Worm (Caenorhabditis elegans): ENCODE results near the gene srh-154.
"Not testable (repeated sequence)": the region's sequence is repeated elsewhere in the genome, so short reads cannot be mapped to it uniquely, and the experiment has no call there.

The srh-154 gene

DNA sequence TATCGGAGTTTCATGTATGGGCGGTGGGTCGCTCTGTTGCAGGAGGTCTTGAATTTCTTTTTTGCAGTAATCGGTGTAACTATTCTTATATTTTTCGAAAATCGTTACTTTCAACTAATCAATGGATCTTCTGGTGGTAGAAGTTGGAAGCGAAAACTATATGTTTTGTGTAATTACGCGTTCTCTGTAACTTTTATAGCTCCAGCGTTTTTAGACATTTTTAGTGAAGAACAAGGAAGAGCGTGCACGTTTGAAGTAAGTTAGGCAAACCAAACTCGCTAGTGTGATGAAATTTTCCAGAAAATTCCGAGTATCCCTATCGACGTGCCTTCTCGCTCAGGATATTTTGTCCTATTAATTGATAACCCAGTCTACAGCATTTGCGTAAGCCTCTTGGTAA, at the start of gene srh-154:
Gene srh-154 (plus strand): TSS at position 301 of the 400 bp plus-strand sequence.
- TF ChIP-seq hmg-1.1 (GFP tag; IDR thresholded peaks at IDR 0.05) (no peak), mep-1 (tag; optimal IDR thresholded peaks at IDR 0.05) (no peak), daf-12 (tag; optimal IDR thresholded peaks at IDR 0.05) (no peak), fos-1 (tag; optimal IDR thresholded peaks at IDR 0.05) (no peak), hlh-11 (tag; optimal IDR thresholded peaks at IDR 0.05) (no peak), T26A8.4 (GFP tag; IDR thresholded peaks at IDR 0.05) (no peak), daf-19 (GFP tag; conservative IDR thresholded peaks at IDR 0.05) (no peak), lin-15B (tag; optimal IDR thresholded peaks at IDR 0.05) (no peak), mxl-3 (GFP tag; optimal IDR thresholded peaks at IDR 0.05) (no peak), vab-7 (GFP tag; IDR thresholded peaks at IDR 0.05) (no peak)

DNA sequence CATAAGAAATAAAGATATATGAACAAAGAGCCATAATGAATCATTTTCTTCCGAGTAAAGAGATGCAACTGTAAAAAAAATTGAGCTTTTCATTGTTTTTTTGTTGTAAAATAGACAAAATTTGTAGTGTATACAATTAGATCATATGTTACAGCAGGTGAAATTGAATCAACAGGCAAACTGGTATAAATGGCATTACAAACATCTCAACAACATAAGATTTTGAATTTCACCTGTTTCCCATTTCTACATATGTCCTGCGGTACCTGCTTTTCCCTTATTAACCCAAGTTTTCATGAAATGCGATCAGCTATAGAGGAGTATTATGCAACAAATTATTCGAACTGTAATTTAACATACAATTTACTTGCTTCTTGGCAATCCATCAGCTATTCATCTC, 44.1 kb upstream of the srh-154 start, which contains the start of gene srh-120:
Gene srh-120 (plus strand): TSS at position 301 of the 400 bp plus-strand sequence.
- TF ChIP-seq hmg-1.1 (GFP tag; IDR thresholded peaks at IDR 0.05) (no peak), aha-1 (tag) (peak; percentile 6)

DNA sequence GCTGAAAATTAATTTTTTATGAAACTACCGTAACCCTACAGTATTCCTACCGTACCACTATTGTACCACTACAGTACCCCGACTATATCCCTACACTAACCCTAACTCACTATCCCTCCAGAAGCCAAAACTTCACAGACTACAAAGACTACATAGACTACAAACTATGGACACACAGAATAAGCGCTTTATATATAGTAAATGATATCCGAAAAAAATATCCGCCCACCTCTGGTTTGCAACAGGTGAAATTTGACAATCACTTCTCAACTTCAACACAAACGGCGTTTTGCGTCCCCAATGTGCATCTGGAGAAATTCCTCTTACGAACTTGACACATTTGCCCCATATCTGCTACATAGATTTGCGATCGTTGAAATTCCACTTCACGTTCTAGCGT, 29.6 kb upstream of the srh-154 start, which contains the start of gene srh-132:
Gene srh-132 (plus strand): TSS at position 301 of the 400 bp plus-strand sequence.
- not testable (repeated sequence) for TF ChIP-seq F44E2.7 (GFP tag; IDR thresholded peaks at IDR 0.05); unc-39 (tag; optimal IDR thresholded peaks at IDR 0.05); dmd-9 (GFP tag; IDR thresholded peaks at IDR 0.05)

DNA sequence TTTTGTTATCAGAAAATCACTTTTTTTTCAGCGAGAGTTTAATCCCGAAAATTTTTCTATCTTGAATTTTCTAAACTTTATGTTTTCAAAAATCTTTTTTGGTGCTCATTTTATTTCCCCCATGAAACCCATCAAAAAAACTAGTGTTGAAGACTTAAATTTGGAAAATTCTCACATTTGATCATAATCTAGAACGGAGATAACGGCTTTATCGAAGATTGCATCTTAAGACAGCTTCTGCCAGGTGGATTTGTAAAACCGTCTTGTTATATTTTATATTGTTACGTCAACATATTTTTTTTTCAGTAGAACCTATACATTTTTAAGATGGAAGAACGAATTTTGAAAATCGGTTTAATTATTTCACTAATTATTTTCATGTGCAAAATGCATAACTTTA, 24.6 kb upstream of the srh-154 start, which contains the start of gene T27C5.12:
Gene T27C5.12 (plus strand): TSS at position 301 of the 400 bp plus-strand sequence.
- TF ChIP-seq snpc-1.2 (GFP tag; IDR thresholded peaks at IDR 0.05) (no peak), hlh-11 (tag; optimal IDR thresholded peaks at IDR 0.05) (no peak), spr-1 (tag; optimal IDR thresholded peaks at IDR 0.05) (no peak), cey-2 (tag; optimal IDR thresholded peaks at IDR 0.05; ENCODE audit: borderline replicate concordance, insufficient read depth) (no peak), ama-1 (optimal IDR thresholded peaks at IDR 0.05) (no peak), ctbp-1 (GFP tag; IDR thresholded peaks at IDR 0.05) (no peak), zfp-3 (GFP tag; conservative IDR thresholded peaks at IDR 0.05) (no peak), set-16 (GFP tag; IDR thresholded peaks at IDR 0.05) (no peak), hlh-30 (tag; optimal IDR thresholded peaks at IDR 0.05; ENCODE audit: insufficient read depth) (no peak), zfp-2 (tag; optimal IDR thresholded peaks at IDR 0.05) (no peak), lir-3 (tag; optimal IDR thresholded peaks at IDR 0.05) (no peak)

DNA sequence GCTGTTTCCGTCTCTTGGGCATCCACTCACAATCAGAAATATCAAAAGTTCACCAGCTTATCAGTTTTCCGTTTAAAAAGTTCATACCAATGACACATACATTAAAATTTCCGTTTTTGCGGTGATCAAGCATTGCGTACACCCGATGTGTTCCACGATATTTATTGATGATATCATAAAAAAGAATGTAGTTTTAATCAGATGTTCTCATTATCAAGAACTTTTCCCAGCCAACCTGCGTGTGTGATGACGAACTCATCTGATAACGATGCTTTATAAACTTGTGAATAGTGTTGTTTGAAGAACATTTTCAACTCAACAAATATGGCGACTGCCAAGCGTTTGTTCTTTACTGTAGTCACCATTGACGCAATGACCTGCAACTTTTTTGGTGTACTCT, 22.7 kb upstream of the srh-154 start, which contains the start of gene clc-21:
Gene clc-21 (plus strand): TSS at position 301 of the 400 bp plus-strand sequence.
- TF ChIP-seq nhr-111 (GFP tag; optimal IDR thresholded peaks at IDR 0.05), result no peak
- TF ChIP-seq nhr-28 (tag; optimal IDR thresholded peaks at IDR 0.05), result peak; percentile 2
- TF ChIP-seq duxl-1 (tag; optimal IDR thresholded peaks at IDR 0.05; ENCODE audit: poor library complexity), result no peak

DNA sequence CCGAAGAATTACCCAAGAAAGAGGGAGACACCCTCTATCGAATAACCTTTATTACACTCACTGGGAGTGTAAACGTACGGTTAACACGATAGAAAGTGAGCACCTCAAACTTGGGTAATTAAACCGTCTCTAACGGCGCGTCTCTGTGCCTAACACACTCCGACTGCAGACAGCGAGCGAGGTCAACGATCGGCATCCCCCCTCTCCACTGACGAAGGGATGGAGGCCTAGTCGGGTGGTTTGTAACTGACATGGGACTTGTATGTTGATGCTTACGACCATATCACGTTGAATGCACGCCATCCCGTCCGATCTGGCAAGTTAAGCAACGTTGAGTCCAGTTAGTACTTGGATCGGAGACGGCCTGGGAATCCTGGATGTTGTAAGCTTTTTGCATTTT, 10.9 kb upstream of the srh-154 start:
- TF ChIP-seq Y48G9A.11 (GFP tag; IDR thresholded peaks at IDR 0.05) (peak; percentile 77), lim-7 (GFP tag; IDR thresholded peaks at IDR 0.05) (peak; percentile 54; the same call in 1 of the 2 replicates), unc-62 (GFP tag; optimal IDR thresholded peaks at IDR 0.05 in 1 of 2) (peak in 1 of 2 experiments; percentile 22)
- not testable (repeated sequence) for TF ChIP-seq unc-62 (tag; optimal IDR thresholded peaks at IDR 0.05)

Measured in whole organism, L4 larva.